Fruit fly (Drosophila melanogaster) whole organism, prepupa: ENCODE data around the gene Rok.

ENCODE experiments used
- CG10631 ChIP-seq: fragments of 200-800 bp; sonication (Bioruptor generic); optimal IDR thresholded peaks from 2 replicates; lab custom pipeline; 2016; ENCODE audit warnings: missing biosample characterization, missing genetic modification characterization
- CG11294 ChIP-seq: fragments of 200-800 bp; sonication (Bioruptor generic); IDR thresholded peaks from 2 replicates; pipeline ENCODE4 v1.3.6; 2022; ENCODE audit warnings: missing biosample characterization, missing genetic modification characterization
- CG32006 ChIP-seq: fragments of 200-800 bp; sonication (Bioruptor generic); optimal IDR thresholded peaks from 3 replicates; lab custom pipeline; 2017; ENCODE audit warnings: missing biosample characterization, mild to moderate bottlenecking, missing genetic modification characterization
- CG3919 ChIP-seq: fragments of 200-800 bp; sonication (Bioruptor generic); optimal IDR thresholded peaks from 3 replicates; lab custom pipeline; 2016; ENCODE audit warnings: missing biosample characterization, missing genetic modification characterization
- Hr38 ChIP-seq: sonication (Bioruptor generic); optimal IDR thresholded peaks from 2 replicates; lab custom pipeline; 2016; ENCODE audit warnings: missing biosample characterization, missing genetic modification characterization
- Hr39 ChIP-seq: fragments of 200-800 bp; sonication (Bioruptor generic); optimal IDR thresholded peaks from 2 replicates; lab custom pipeline; 2016; ENCODE audit warnings: missing biosample characterization, missing genetic modification characterization
- cyc ChIP-seq: fragments of 200-800 bp; sonication (Bioruptor generic); optimal IDR thresholded peaks from 3 replicates; lab custom pipeline; 2016; ENCODE audit warnings: missing biosample characterization, missing genetic modification characterization

DNA sequence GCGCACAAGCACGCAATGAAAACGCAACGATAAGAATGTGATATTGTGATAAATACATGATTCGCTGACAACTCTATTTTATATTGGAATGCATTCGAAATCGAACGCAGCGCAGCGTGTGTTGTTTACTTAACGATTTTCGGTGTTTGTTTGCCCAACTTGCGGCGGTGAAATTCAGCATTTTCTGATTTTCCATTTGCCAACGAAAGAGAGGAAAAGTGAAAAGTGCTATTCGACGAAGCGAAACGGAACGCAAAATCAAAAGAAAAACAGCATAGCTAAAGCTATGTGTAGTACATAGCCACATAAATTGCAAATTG, 3.8 kb upstream of the Rok start:
- no peak for TF ChIP-seq CG11294 (GFP tag; lab: Robert Waterston, UW)
- TF ChIP-seq Hr39 (GFP tag; lab: Kevin White, UChicago), result no peak
- TF ChIP-seq cyc (GFP tag; lab: Kevin White, UChicago), result no peak
- no peak for TF ChIP-seq CG32006 (GFP tag; lab: Kevin White, UChicago)
- TF ChIP-seq CG10631 (GFP tag; lab: Kevin White, UChicago), result no peak
- TF ChIP-seq Hr38 (GFP tag; lab: Kevin White, UChicago), result no peak
- no peak for TF ChIP-seq CG3919 (GFP tag; lab: Kevin White, UChicago)
